Worm (Caenorhabditis elegans): Measurements from ENCODE around the gene cdl-1.

DNA sequence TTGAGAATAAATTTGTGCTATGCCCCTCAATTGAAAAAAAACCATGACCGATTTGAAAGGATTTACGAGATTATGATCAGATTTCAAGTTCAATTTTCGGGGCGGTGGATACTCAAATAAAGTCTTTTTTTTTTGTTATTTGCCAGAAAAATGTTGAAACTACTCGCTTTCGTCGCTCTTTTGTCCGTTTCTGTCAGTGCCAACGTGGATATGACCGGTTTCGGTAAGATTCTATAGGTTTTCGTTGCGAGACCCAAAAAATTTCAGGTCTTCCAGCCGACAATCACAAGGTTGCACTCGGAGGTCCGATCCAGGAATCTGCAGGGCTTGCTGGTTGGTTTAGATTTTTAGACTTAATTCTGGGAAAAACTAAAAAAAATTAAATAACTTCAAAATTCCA, 2.0 kb downstream of the cdl-1 start, which contains the start of gene tag-209:
- TF ChIP-seq him-1 (tag; optimal IDR thresholded peaks at IDR 0.05): no peak
- no peak for TF ChIP-seq W03F9.2 (tag; optimal IDR thresholded peaks at IDR 0.05)
- no peak for TF ChIP-seq dao-5 (tag; optimal IDR thresholded peaks at IDR 0.05)
